Fruit fly (Drosophila melanogaster) whole organism, embryonic: ENCODE data around the gene ClC-a.
A peak's percentile ranks its signal among the peaks of the same experiment; 100 is the strongest.

Experiments used
- Awh ChIP-seq: fragments of 200-800 bp; sonication (Bioruptor generic); IDR thresholded peaks from 2 replicates; pipeline ENCODE4, ENCODE4 v1.3.6; 2022; ENCODE audit warnings: missing biosample characterization, missing genetic modification characterization
- BtbVII ChIP-seq: fragments of 200-800 bp; sonication (Bioruptor generic); optimal IDR thresholded peaks from 3 replicates; lab custom pipeline; 2017; ENCODE audit warnings: missing biosample characterization, mild to moderate bottlenecking, missing genetic modification characterization
- CG10274 ChIP-seq: fragments of 200-800 bp; sonication (Bioruptor generic); optimal IDR thresholded peaks from 3 replicates; lab custom pipeline; 2017; ENCODE audit warnings: missing biosample characterization, mild to moderate bottlenecking, missing genetic modification characterization
- CG10431 ChIP-seq: fragments of 200-800 bp; sonication (Bioruptor generic); optimal IDR thresholded peaks from 3 replicates; lab custom pipeline; 2018; ENCODE audit warnings: missing biosample characterization, mild to moderate bottlenecking, missing genetic modification characterization
- CG12071 ChIP-seq: fragments of 200-800 bp; sonication (Bioruptor generic); optimal IDR thresholded peaks from 3 replicates; lab custom pipeline; 2018; ENCODE audit warnings: missing biosample characterization, mild to moderate bottlenecking, missing genetic modification characterization
- CG16863 ChIP-seq: fragments of 200-800 bp; sonication (Bioruptor generic); optimal IDR thresholded peaks from 3 replicates; lab custom pipeline; 2016; ENCODE audit warnings: missing biosample characterization, missing genetic modification characterization
- CG17361 ChIP-seq: fragments of 200-800 bp; sonication (Bioruptor generic); IDR thresholded peaks from 3 replicates; pipeline ENCODE4 v1.3.6; 2022; ENCODE audit warnings: missing biosample characterization, missing genetic modification characterization
- CG18011 ChIP-seq: fragments of 200-800 bp; sonication (Bioruptor generic); optimal IDR thresholded peaks from 2 replicates; lab custom pipeline; 2017; ENCODE audit warnings: missing biosample characterization, missing genetic modification characterization, mild to moderate bottlenecking, moderate library complexity, missing genotype
- CG18476 ChIP-seq: fragments of 200-800 bp; sonication (Bioruptor generic); optimal IDR thresholded peaks from 2 replicates; lab custom pipeline; 2016; ENCODE audit warnings: missing biosample characterization, mild to moderate bottlenecking, missing genetic modification characterization
- CG30020 ChIP-seq: fragments of 200-800 bp; optimal IDR thresholded peaks from 2 replicates; lab custom pipeline; 2019; ENCODE audit warnings: missing biosample characterization, mild to moderate bottlenecking, missing genetic modification characterization, moderate library complexity
- CG4282 ChIP-seq: fragments of 200-800 bp; sonication (Bioruptor generic); optimal IDR thresholded peaks from 2 replicates; lab custom pipeline; 2016; ENCODE audit warnings: missing biosample characterization, missing genetic modification characterization
- CG4328 ChIP-seq: fragments of 200-800 bp; sonication (Bioruptor generic); optimal IDR thresholded peaks from 3 replicates; lab custom pipeline; 2017; ENCODE audit warnings: missing biosample characterization, missing genetic modification reagents, missing genetic modification characterization
- CG6175 ChIP-seq: fragments of 200-800 bp; sonication (Bioruptor generic); IDR thresholded peaks from 3 replicates; pipeline ENCODE4 v1.3.6; 2022; ENCODE audit warnings: missing biosample characterization, missing genetic modification characterization
- CG6854 ChIP-seq: fragments of 200-800 bp; sonication (Bioruptor generic); optimal IDR thresholded peaks from 3 replicates; lab custom pipeline; 2017; ENCODE audit warnings: missing biosample characterization, mild to moderate bottlenecking, missing genetic modification characterization
- CG8089 ChIP-seq: fragments of 200-800 bp; sonication (Bioruptor generic); optimal IDR thresholded peaks from 3 replicates; lab custom pipeline; 2016; ENCODE audit warnings: missing biosample characterization, missing genetic modification characterization
- CG8290 ChIP-seq, 3 experiments: fragments of 200-800 bp; sonication (Bioruptor generic); optimal IDR thresholded peaks; 2 replicates each; lab custom pipeline; 2016 to 2019; ENCODE audit warnings: missing biosample characterization in 3 of 3, missing genetic modification characterization in 3 of 3, mild to moderate bottlenecking in 2 of 3, moderate library complexity in 1 of 3
- CG8924 ChIP-seq: fragments of 200-800 bp; optimal IDR thresholded peaks from 3 replicates; lab custom pipeline; 2019; ENCODE audit warnings: missing biosample characterization, mild to moderate bottlenecking, missing genetic modification characterization, moderate library complexity
- CG9437 ChIP-seq: fragments of 200-800 bp; sonication (Bioruptor generic); optimal IDR thresholded peaks from 2 replicates; lab custom pipeline; 2018; ENCODE audit warnings: missing biosample characterization, mild to moderate bottlenecking, missing genetic modification characterization
- Chrac-16 ChIP-seq: fragments of 200-800 bp; sonication (Bioruptor generic); optimal IDR thresholded peaks from 3 replicates; lab custom pipeline; 2016; ENCODE audit warnings: missing biosample characterization, missing genetic modification characterization
- D19B ChIP-seq: fragments of 200-800 bp; sonication (Bioruptor generic); optimal IDR thresholded peaks from 2 replicates; lab custom pipeline; 2017; ENCODE audit warnings: missing biosample characterization, mild to moderate bottlenecking, missing genetic modification characterization
- Dbx ChIP-seq: fragments of 200-800 bp; sonication (Bioruptor generic); IDR thresholded peaks from 3 replicates; pipeline ENCODE4 v1.3.6; 2022; ENCODE audit warnings: missing biosample characterization, missing genetic modification characterization
- Doc2 ChIP-seq: fragments of 200-800 bp; sonication (Bioruptor generic); IDR thresholded peaks from 2 replicates; pipeline ENCODE4 v1.3.6; 2022; ENCODE audit warnings: missing biosample characterization, missing genetic modification characterization
- HHEX ChIP-seq: fragments of 200-800 bp; sonication (Bioruptor generic); optimal IDR thresholded peaks from 3 replicates; lab custom pipeline; 2017; ENCODE audit warnings: missing biosample characterization, mild to moderate bottlenecking, missing genetic modification characterization, missing genetic modification reagents
- Hr78 ChIP-seq, 2 experiments: fragments of 200-800 bp in 1 of 2; fragments of >200 bp in 1 of 2; sonication (Bioruptor generic) in 1 of 2; optimal IDR thresholded peaks; 2 replicates each; lab custom pipeline; 2017 to 2019; ENCODE audit warnings: missing biosample characterization in 2 of 2, missing genetic modification characterization in 2 of 2, mild to moderate bottlenecking in 1 of 2, moderate library complexity in 1 of 2
- Kr ChIP-seq: fragments of 200-800 bp; sonication (Bioruptor generic); optimal IDR thresholded peaks from 2 replicates; lab custom pipeline; 2017; ENCODE audit warnings: missing biosample characterization, mild to moderate bottlenecking, missing genetic modification characterization
- Lhr ChIP-seq: fragments of 200-800 bp; sonication (Bioruptor generic); optimal IDR thresholded peaks from 3 replicates; lab custom pipeline; 2017; ENCODE audit warnings: mild to moderate bottlenecking, missing biosample characterization, missing genetic modification reagents, missing genetic modification characterization
- Lpt ChIP-seq: fragments of >200 bp; optimal IDR thresholded peaks from 2 replicates; lab custom pipeline; 2018; ENCODE audit warnings: missing biosample characterization, missing genetic modification characterization
- Mad ChIP-seq: fragments of 200-800 bp; sonication (Bioruptor generic); optimal IDR thresholded peaks from 2 replicates; lab custom pipeline; 2016; ENCODE audit warnings: missing biosample characterization, missing genetic modification characterization
- Med ChIP-seq: fragments of 200-800 bp; sonication (Bioruptor generic); peaks from one replicate; lab custom pipeline; 2016; ENCODE audit warnings: missing biosample characterization, missing genetic modification characterization, mild to moderate bottlenecking, inconsistent platforms, moderate library complexity
- Neu2 ChIP-seq: fragments of 200-800 bp; sonication (Bioruptor generic); optimal IDR thresholded peaks from 3 replicates; lab custom pipeline; 2016; ENCODE audit warnings: missing biosample characterization, missing genetic modification characterization, borderline replicate concordance
- Optix ChIP-seq: fragments of 200-800 bp; sonication (Bioruptor generic); IDR thresholded peaks from 3 replicates; pipeline ENCODE4 v1.3.6; 2022; ENCODE audit warnings: missing biosample characterization, missing genetic modification characterization
- Sry-β ChIP-seq: fragments of 200-800 bp; sonication (Bioruptor generic); optimal IDR thresholded peaks from 2 replicates; lab custom pipeline; 2018; ENCODE audit warnings: missing biosample characterization, mild to moderate bottlenecking, missing genetic modification characterization, moderate library complexity
- Stat92E ChIP-seq, 3 experiments: fragments of >200 bp in 2 of 3; fragments of 200-800 bp in 1 of 3; sonication (Bioruptor generic) in 1 of 3; optimal IDR thresholded peaks; 2 replicates each; lab custom pipeline; 2017 to 2019; ENCODE audit warnings: missing biosample characterization in 3 of 3, missing genetic modification characterization in 3 of 3, mild to moderate bottlenecking in 1 of 3, moderate library complexity in 1 of 3
- al ChIP-seq: fragments of 200-800 bp; sonication (Bioruptor generic); IDR thresholded peaks from 2 replicates; pipeline ENCODE4 v1.3.6; 2022; ENCODE audit warnings: missing biosample characterization, missing genetic modification characterization
- ara ChIP-seq: fragments of 200-800 bp; sonication (Bioruptor generic); IDR thresholded peaks from 2 replicates; pipeline ENCODE4 v1.3.6; 2022; ENCODE audit warnings: missing biosample characterization, missing genetic modification characterization
- ash1 ChIP-seq: fragments of 200-800 bp; sonication (Bioruptor generic); optimal IDR thresholded peaks from 2 replicates; lab custom pipeline; 2018; ENCODE audit warnings: missing biosample characterization, mild to moderate bottlenecking, missing genetic modification characterization
- crol ChIP-seq: fragments of 200-800 bp; sonication (Bioruptor generic); IDR thresholded peaks from 2 replicates; pipeline ENCODE4 v1.3.6; 2022; ENCODE audit warnings: missing biosample characterization, missing genetic modification characterization
- emc ChIP-seq: fragments of 200-800 bp; sonication (Bioruptor generic); optimal IDR thresholded peaks from 2 replicates; lab custom pipeline; 2016; ENCODE audit warnings: missing biosample characterization, missing genetic modification characterization
- exex ChIP-seq: fragments of 200-800 bp; sonication (Bioruptor generic); optimal IDR thresholded peaks from 4 replicates; lab custom pipeline; 2018; ENCODE audit warnings: missing biosample characterization, mild to moderate bottlenecking, missing genetic modification characterization, moderate library complexity
- gem ChIP-seq: fragments of 200-800 bp; sonication (Bioruptor generic); optimal IDR thresholded peaks from 2 replicates; lab custom pipeline; 2019; ENCODE audit warnings: missing biosample characterization, mild to moderate bottlenecking, missing genetic modification characterization, moderate library complexity
- gro ChIP-seq: fragments of 200-800 bp; sonication (Bioruptor generic); optimal IDR thresholded peaks from 2 replicates; lab custom pipeline; 2016; ENCODE audit warnings: missing biosample characterization, missing genetic modification characterization
- her ChIP-seq: fragments of 200-800 bp; sonication (Bioruptor generic); optimal IDR thresholded peaks from 2 replicates; lab custom pipeline; 2016; ENCODE audit warnings: missing biosample characterization, missing genetic modification characterization
- onecut ChIP-seq: fragments of 200-800 bp; sonication (Bioruptor generic); IDR thresholded peaks from 2 replicates; pipeline ENCODE4 v1.3.6; 2022; ENCODE audit warnings: missing biosample characterization, missing genetic modification characterization
- pfk ChIP-seq: fragments of 200-800 bp; sonication (Bioruptor generic); optimal IDR thresholded peaks from 2 replicates; lab custom pipeline; 2018; ENCODE audit warnings: missing biosample characterization, mild to moderate bottlenecking, missing genetic modification characterization, moderate library complexity
- psq ChIP-seq: fragments of 200-800 bp; sonication (Bioruptor generic); optimal IDR thresholded peaks from 2 replicates; lab custom pipeline; 2017; ENCODE audit warnings: missing biosample characterization, missing genetic modification characterization
- sob ChIP-seq: fragments of 200-800 bp; sonication (Bioruptor generic); IDR thresholded peaks from 2 replicates; pipeline ENCODE4 v1.3.6; 2022; ENCODE audit warnings: missing biosample characterization, missing genetic modification characterization
- unc-4 ChIP-seq: fragments of 200-800 bp; sonication (Bioruptor generic); IDR thresholded peaks from 2 replicates; pipeline ENCODE4 v1.3.6; 2022; ENCODE audit warnings: missing biosample characterization, missing genetic modification characterization; ENCODE audit not compliant: partially characterized antibody

ClC-a gene

DNA sequence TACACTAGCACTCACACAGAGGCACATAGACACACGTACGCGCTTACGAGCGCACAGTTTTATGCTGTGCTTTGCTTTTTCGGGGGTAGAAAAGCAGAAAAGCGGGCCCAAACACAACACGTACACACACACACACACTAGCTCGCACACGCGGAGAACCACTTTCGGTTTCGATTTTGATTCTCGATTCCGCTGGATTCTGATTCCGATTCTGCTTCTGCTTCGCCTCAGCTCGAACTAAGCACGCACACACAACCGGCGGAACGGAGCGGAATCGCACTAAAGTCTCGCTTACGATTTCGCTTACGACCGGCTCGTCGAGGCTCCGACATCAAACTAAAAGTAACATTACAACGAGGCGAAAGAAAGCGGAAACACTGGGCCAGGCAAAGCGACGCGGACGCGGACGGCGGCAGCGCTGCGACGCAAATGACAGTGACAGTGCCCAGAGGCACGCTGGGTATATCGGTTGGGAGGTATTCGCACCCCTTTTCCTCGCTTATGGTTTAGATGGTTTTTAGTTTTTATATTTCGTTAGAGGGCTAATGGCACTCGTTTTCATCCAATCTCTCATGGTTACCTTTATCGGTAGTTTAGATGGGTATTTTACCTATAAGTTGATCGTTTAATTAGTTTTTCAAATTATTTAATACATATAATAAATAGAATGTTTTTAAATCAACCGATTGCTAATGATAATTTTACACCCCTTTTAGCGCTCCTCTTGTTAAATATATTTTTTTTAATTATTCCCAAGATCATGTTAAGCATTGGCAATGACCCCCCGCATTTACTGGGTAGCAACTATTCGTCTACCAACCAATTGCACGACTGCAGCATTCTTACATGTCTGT, 34.8 kb downstream of the ClC-a start (continued):
- peak; percentile 31 for TF ChIP-seq Lhr
- TF ChIP-seq emc (GFP tag; lab: Kevin White, UChicago), result no peak
- no peak for TF ChIP-seq Doc2 (GFP tag; lab: Robert Waterston, UW)
- TF ChIP-seq Dbx (GFP tag; lab: Robert Waterston, UW), result peak; percentile 59; the same call in 2 of the 3 replicates
- TF ChIP-seq sob (GFP tag; lab: Robert Waterston, UW), result peak; percentile 49; the same call in 1 of the 2 replicates
- peak; percentile 78; the same call in 1 of the 2 replicates for TF ChIP-seq crol (GFP tag; lab: Robert Waterston, UW)
- TF ChIP-seq CG17361 (GFP tag; lab: Robert Waterston, UW), result peak; percentile 85
- TF ChIP-seq psq, result peak; percentile 6
- TF ChIP-seq CG18476 (GFP tag; lab: Kevin White, UChicago), result peak; percentile 29
- no peak for TF ChIP-seq Neu2 (GFP tag; lab: Kevin White, UChicago)
- no peak for TF ChIP-seq CG16863 (GFP tag; lab: Kevin White, UChicago)
- peak; percentile 43 for TF ChIP-seq CG8089 (GFP tag; lab: Kevin White, UChicago)
- peak; percentile 56 for TF ChIP-seq onecut
- peak; percentile 6 for TF ChIP-seq Mad
- TF ChIP-seq CG18011 (GFP tag; lab: Kevin White, UChicago), result peak; percentile 37
- peak; percentile 33; the same call in 1 of the 2 replicates for TF ChIP-seq al (GFP tag; lab: Robert Waterston, UW)
- peak; percentile 75 for TF ChIP-seq her
- TF ChIP-seq D19B (GFP tag; lab: Kevin White, UChicago), result peak; percentile 99
- peak; percentile 73 for TF ChIP-seq gro (GFP tag; lab: Kevin White, UChicago)
- no peak for TF ChIP-seq Optix (GFP tag; lab: Robert Waterston, UW)
- peak; percentile 7 for TF ChIP-seq exex
- no peak for TF ChIP-seq ash1 (GFP tag; lab: Kevin White, UChicago)
- peak; percentile 26 for TF ChIP-seq CG4282 (GFP tag; lab: Kevin White, UChicago)
- peak; percentile 67 for TF ChIP-seq CG8924 (tag; lab: Kevin White, UChicago)
- TF ChIP-seq CG10431, result peak; percentile 75
- TF ChIP-seq gem, result peak; percentile 79
- TF ChIP-seq Med (GFP tag; lab: Kevin White, UChicago), result peak; percentile 94
- peak; percentile 88 for TF ChIP-seq pfk (GFP tag; lab: Kevin White, UChicago)
- peak; percentile 51 for TF ChIP-seq HHEX (GFP tag; lab: Kevin White, UChicago)
- peak; percentile 57 for TF ChIP-seq CG4328 (GFP tag; lab: Kevin White, UChicago)
- peak in 1 of 3 experiments; percentile 74 for TF ChIP-seq Stat92E (GFP tag; optimal IDR thresholded peaks at IDR 0.05; lab: Kevin White, UChicago)
- peak; percentile 43 for TF ChIP-seq ara (GFP tag; lab: Robert Waterston, UW)
- TF ChIP-seq CG6854 (GFP tag; lab: Kevin White, UChicago), result peak; percentile 45
- peak; percentile 49 for TF ChIP-seq CG8290 (GFP tag; optimal IDR thresholded peaks at IDR 0.05; lab: Kevin White, UChicago)
- peak; percentile 6 to 77 for TF ChIP-seq CG8290 (tag; optimal IDR thresholded peaks at IDR 0.05; lab: Kevin White, UChicago)
- TF ChIP-seq Lpt, result no peak
- TF ChIP-seq CG10274 (GFP tag; lab: Kevin White, UChicago), result peak; percentile 11
- peak; percentile 8 for TF ChIP-seq CG12071 (GFP tag; lab: Kevin White, UChicago)
- peak; percentile 49 for TF ChIP-seq CG30020 (tag; lab: Kevin White, UChicago)
- TF ChIP-seq BtbVII, result peak; percentile 61
- no peak for TF ChIP-seq Sry-β (GFP tag; lab: Kevin White, UChicago)
- TF ChIP-seq Hr78 (GFP tag; optimal IDR thresholded peaks at IDR 0.05; lab: Kevin White, UChicago), result peak in 1 of 2 experiments; percentile 67
- peak; percentile 99 for TF ChIP-seq Kr (GFP tag; lab: Kevin White, UChicago)
- peak; percentile 82 for TF ChIP-seq CG9437 (GFP tag; lab: Kevin White, UChicago)
- peak; percentile 60 for TF ChIP-seq Chrac-16 (GFP tag; lab: Kevin White, UChicago)
- 0 out of 3 replicates have a peak, but pooled peaks have one; percentile 25 for TF ChIP-seq CG6175
- peak; percentile 7; the same call in 1 of the 2 replicates for TF ChIP-seq Awh (GFP tag; lab: Robert Waterston, UW)
- 0 out of 2 replicates have a peak, but pooled peaks have one; percentile 27 for TF ChIP-seq unc-4 (GFP tag; lab: Robert Waterston, UW)
